Worm (Caenorhabditis elegans) whole organism, L4 larva: ENCODE results near the gene F14F9.8.

Source experiments
- F37D6.2 ChIP-seq: sonication (generic microtip); optimal IDR thresholded peaks from 2 replicates; lab custom pipeline; 2016; ENCODE audit warnings: mild to moderate bottlenecking, missing genetic modification characterization, missing compliant biosample characterization
- F44E2.7 ChIP-seq: fragments of 200-800 bp; sonication (Bioruptor generic); IDR thresholded peaks from 2 replicates; pipeline ENCODE4 v2.1.2; 2022; ENCODE audit warnings: missing genetic modification characterization, missing compliant biosample characterization
- T20F7.1 ChIP-seq: fragments of 200-800 bp; sonication (Bioruptor generic); optimal IDR thresholded peaks from 2 replicates; lab custom pipeline; 2018; ENCODE audit warnings: mild to moderate bottlenecking, missing genetic modification characterization, missing compliant biosample characterization
- Y48G9A.11 ChIP-seq: fragments of 200-800 bp; sonication (Bioruptor generic); IDR thresholded peaks from 2 replicates; pipeline ENCODE4 v1.3.6; 2022; ENCODE audit warnings: missing genetic modification reagents, missing genetic modification characterization, missing compliant biosample characterization
- ZK337.2 ChIP-seq: fragments of 200-800 bp; sonication (Bioruptor generic); IDR thresholded peaks from 2 replicates; pipeline ENCODE4 v1.3.6; 2022; ENCODE audit warnings: missing genetic modification reagents, missing genetic modification characterization, missing compliant biosample characterization
- ZK546.5 ChIP-seq, 2 experiments: sonication (generic microtip); optimal IDR thresholded peaks; 2 replicates each; lab custom pipeline; 2017; ENCODE audit warnings: missing biosample characterization in 2 of 2, missing genetic modification characterization in 2 of 2
- aha-1 ChIP-seq: fragments of 150-350 bp; peaks from one replicate; lab custom pipeline; 2014; ENCODE audit warnings: missing biosample characterization, missing genetic modification characterization
- ama-1 ChIP-seq: fragments of 150-350 bp; optimal IDR thresholded peaks from 2 replicates; lab custom pipeline; 2014; ENCODE audit warnings: inconsistent platforms, mixed read lengths
- ceh-20 ChIP-seq: fragments of 200-800 bp; sonication (Bioruptor generic); IDR thresholded peaks from 2 replicates; pipeline ENCODE4 v1.3.6; 2022; ENCODE audit warnings: missing genetic modification reagents, missing genetic modification characterization, missing compliant biosample characterization
- ceh-44 ChIP-seq: fragments of 200-800 bp; sonication (Bioruptor generic); IDR thresholded peaks from 2 replicates; pipeline ENCODE4 v1.3.6; 2022; ENCODE audit warnings: missing genetic modification reagents, missing genetic modification characterization, missing compliant biosample characterization
- cey-2 ChIP-seq: sonication (generic microtip); optimal IDR thresholded peaks from 3 replicates; lab custom pipeline; 2017; ENCODE audit warnings: missing genetic modification characterization, mild to moderate bottlenecking, missing compliant biosample characterization, antibody characterized with exemption, borderline replicate concordance; ENCODE audit not compliant: insufficient read depth
- daf-16 ChIP-seq, 3 experiments: sonication (generic microtip); optimal IDR thresholded peaks; 2 replicates each; lab custom pipeline; 2016 to 2017; ENCODE audit warnings: missing genetic modification characterization in 3 of 3, missing genetic modification reagents in 3 of 3, mild to moderate bottlenecking in 2 of 3, missing compliant biosample characterization in 2 of 3, missing biosample characterization in 1 of 3, moderate library complexity in 1 of 3
- daf-8 ChIP-seq: fragments of 200-800 bp; sonication (Bioruptor generic); IDR thresholded peaks from 2 replicates; pipeline ENCODE4 v1.3.6; 2022; ENCODE audit warnings: missing genetic modification characterization, missing compliant biosample characterization
- fos-1 ChIP-seq: fragments of 150-350 bp; optimal IDR thresholded peaks from 2 replicates; lab custom pipeline; 2014; ENCODE audit warnings: missing biosample characterization, missing genetic modification characterization
- lin-38 ChIP-seq: fragments of 200-800 bp; sonication (Bioruptor generic); IDR thresholded peaks from 2 replicates; pipeline ENCODE4 v1.3.6; 2022; ENCODE audit warnings: missing genetic modification reagents, missing genetic modification characterization, missing compliant biosample characterization
- lin-39 ChIP-seq: fragments of 150-350 bp; optimal IDR thresholded peaks from 2 replicates; lab custom pipeline; 2014; ENCODE audit warnings: missing biosample characterization, missing genetic modification reagents, missing genetic modification characterization
- lsy-2 ChIP-seq, 2 experiments: fragments of 150-350 bp in 1 of 2; sonication (generic microtip) in 1 of 2; optimal IDR thresholded peaks; 2 replicates each; lab custom pipeline; 2014 to 2017; ENCODE audit warnings: missing biosample characterization in 2 of 2, missing genetic modification characterization in 2 of 2
- mdl-1 ChIP-seq, 2 experiments: fragments of 150-350 bp in 1 of 2; sonication (generic microtip) in 1 of 2; optimal IDR thresholded peaks; 2 replicates each; lab custom pipeline; 2014 to 2017; ENCODE audit warnings: missing biosample characterization in 2 of 2, missing genetic modification characterization in 2 of 2
- mdt-29 ChIP-seq: fragments of 200-800 bp; sonication (Bioruptor generic); IDR thresholded peaks from 2 replicates; pipeline ENCODE4 v1.3.6; 2022; ENCODE audit warnings: missing genetic modification reagents, missing genetic modification characterization, missing compliant biosample characterization
- mep-1 ChIP-seq: fragments of 150-350 bp; sonication (generic microtip); optimal IDR thresholded peaks from 3 replicates; lab custom pipeline; 2014; ENCODE audit warnings: missing biosample characterization, missing genetic modification characterization
- mxl-2 ChIP-seq: fragments of 200-800 bp; sonication (Bioruptor generic); conservative IDR thresholded peaks from 2 replicates; pipeline ENCODE4 v1.3.6; 2022; ENCODE audit warnings: missing genetic modification reagents, missing genetic modification characterization, missing compliant biosample characterization
- mxl-3 ChIP-seq: fragments of 200-800 bp; sonication (Bioruptor generic); optimal IDR thresholded peaks from 2 replicates; lab custom pipeline; 2018; ENCODE audit warnings: mild to moderate bottlenecking, missing genetic modification characterization, missing compliant biosample characterization
- nhr-237 ChIP-seq: sonication (generic microtip); optimal IDR thresholded peaks from 2 replicates; lab custom pipeline; 2017; ENCODE audit warnings: missing biosample characterization, missing genetic modification characterization
- nhr-28 ChIP-seq: fragments of 150-350 bp; optimal IDR thresholded peaks from 2 replicates; lab custom pipeline; 2014; ENCODE audit warnings: missing biosample characterization, missing genetic modification characterization
- nhr-41 ChIP-seq: fragments of 200-800 bp; sonication (Bioruptor generic); IDR thresholded peaks from 2 replicates; pipeline ENCODE4 v1.3.6; 2022; ENCODE audit warnings: missing genetic modification reagents, missing genetic modification characterization, missing compliant biosample characterization
- nhr-48 ChIP-seq: sonication (generic microtip); optimal IDR thresholded peaks from 2 replicates; lab custom pipeline; 2016; ENCODE audit warnings: mild to moderate bottlenecking, missing genetic modification characterization, missing compliant biosample characterization
- nhr-6 ChIP-seq: fragments of 150-350 bp; optimal IDR thresholded peaks from 2 replicates; lab custom pipeline; 2014; ENCODE audit warnings: missing biosample characterization, missing genetic modification characterization
- nhr-76 ChIP-seq: fragments of 150-350 bp; optimal IDR thresholded peaks from 2 replicates; lab custom pipeline; 2014; ENCODE audit warnings: missing biosample characterization, missing genetic modification characterization
- nhr-77 ChIP-seq: fragments of 150-350 bp; optimal IDR thresholded peaks from 2 replicates; lab custom pipeline; 2014; ENCODE audit warnings: missing biosample characterization, missing genetic modification characterization
- php-3 ChIP-seq: fragments of 200-800 bp; sonication (Bioruptor generic); IDR thresholded peaks from 2 replicates; pipeline ENCODE4 v1.3.6; 2022; ENCODE audit warnings: missing genetic modification reagents, missing genetic modification characterization, missing compliant biosample characterization
- rbr-2 ChIP-seq: sonication (generic microtip); optimal IDR thresholded peaks from 2 replicates; lab custom pipeline; 2016; ENCODE audit warnings: missing genotype, missing genetic modification characterization, missing compliant biosample characterization
- skn-1 ChIP-seq: fragments of 150-350 bp; optimal IDR thresholded peaks from 2 replicates; lab custom pipeline; 2014; ENCODE audit warnings: missing biosample characterization, missing genetic modification characterization
- snpc-4 ChIP-seq: fragments of 150-350 bp; optimal IDR thresholded peaks from 2 replicates; lab custom pipeline; 2014; ENCODE audit warnings: missing biosample characterization, missing genetic modification characterization
- spr-3 ChIP-seq: fragments of 200-800 bp; sonication (Bioruptor generic); optimal IDR thresholded peaks from 2 replicates; lab custom pipeline; 2018; ENCODE audit warnings: mild to moderate bottlenecking, missing genetic modification characterization, missing compliant biosample characterization
- tra-1 ChIP-seq: fragments of 200-800 bp; sonication (Bioruptor generic); IDR thresholded peaks from 2 replicates; pipeline ENCODE4 v1.3.6; 2022; ENCODE audit warnings: missing genetic modification reagents, missing genetic modification characterization, missing compliant biosample characterization
- unc-39 ChIP-seq: sonication (generic microtip); optimal IDR thresholded peaks from 2 replicates; lab custom pipeline; 2017; ENCODE audit warnings: missing biosample characterization, missing genetic modification characterization
- unc-62 ChIP-seq, 3 experiments: fragments of 150-350 bp in 1 of 3; sonication (generic microtip); optimal IDR thresholded peaks in 2 of 3; peaks in 1 of 3; 1 replicate in 1 of 3; 2 replicates in 2 of 3; lab custom pipeline; 2014 to 2017; ENCODE audit warnings: missing biosample characterization in 3 of 3, missing genetic modification characterization in 3 of 3, missing genetic modification reagents in 3 of 3, missing genotype in 1 of 3
- zfp-2 ChIP-seq: sonication (generic microtip); optimal IDR thresholded peaks from 2 replicates; lab custom pipeline; 2016; ENCODE audit warnings: mild to moderate bottlenecking, missing genetic modification characterization, missing compliant biosample characterization
- zip-11 ChIP-seq: fragments of 200-800 bp; sonication (Bioruptor generic); IDR thresholded peaks from 2 replicates; pipeline ENCODE4 v1.3.6; 2022; ENCODE audit warnings: missing genetic modification characterization, missing compliant biosample characterization

F14F9.8 gene

ce11 chrV:5104934-5105333, 25.2 kb upstream of the F14F9.8 start, which contains the start of gene srab-2:
Gene srab-2, minus strand, starts transcription at chrV:5105034.
- TF ChIP-seq T20F7.1 (GFP tag; lab: Kevin White, UChicago) (no peak), nhr-77 (tag; lab: Kevin White, UChicago) (no peak), rbr-2 (no peak), ceh-20 (no peak), ceh-44 (GFP tag; lab: Robert Waterston, UW) (no peak), unc-39 (tag; lab: Kevin White, UChicago) (no peak), fos-1 (tag; lab: Kevin White, UChicago) (no peak), Y48G9A.11 (GFP tag; lab: Robert Waterston, UW) (no peak), lsy-2 (tag; optimal IDR thresholded peaks at IDR 0.05; lab: Kevin White, UChicago) (no peak), cey-2 (tag; lab: Kevin White, UChicago) (no peak), F37D6.2 (tag; lab: Kevin White, UChicago) (no peak), zfp-2 (tag; lab: Kevin White, UChicago) (no peak), snpc-4 (tag; lab: Kevin White, UChicago) (no peak)

ce11 chrV:5107816-5108215, 22.3 kb upstream of the F14F9.8 start, which contains the start of gene srab-3:
Gene srab-3, minus strand, starts transcription at chrV:5107916.
- TF ChIP-seq nhr-77 (tag; lab: Kevin White, UChicago), result no peak
- TF ChIP-seq spr-3 (GFP tag; lab: Kevin White, UChicago), result no peak
- TF ChIP-seq F44E2.7, result no peak
- TF ChIP-seq zip-11 (GFP tag; lab: Robert Waterston, UW), result no peak
- no peak for TF ChIP-seq mep-1 (tag; lab: Kevin White, UChicago)
- TF ChIP-seq nhr-76 (tag; lab: Kevin White, UChicago), result no peak
- no peak for TF ChIP-seq rbr-2
- TF ChIP-seq mxl-2 (GFP tag; lab: Robert Waterston, UW), result no peak
- no peak for TF ChIP-seq ama-1
- TF ChIP-seq mdt-29 (GFP tag; lab: Robert Waterston, UW), result no peak
- no peak for TF ChIP-seq aha-1 (tag; lab: Kevin White, UChicago)
- no peak for TF ChIP-seq nhr-6
- TF ChIP-seq skn-1 (tag; lab: Kevin White, UChicago), result no peak
- no peak for TF ChIP-seq daf-8 (GFP tag; lab: Robert Waterston, UW)
- TF ChIP-seq nhr-237, result no peak
- TF ChIP-seq ZK337.2 (GFP tag; lab: Robert Waterston, UW), result no peak

- TF ChIP-seq ceh-44 (GFP tag; lab: Robert Waterston, UW), result no peak
- TF ChIP-seq nhr-48, result peak; percentile 46
- no peak for TF ChIP-seq nhr-41 (GFP tag; lab: Robert Waterston, UW)
- TF ChIP-seq nhr-28 (tag; lab: Kevin White, UChicago), result peak; percentile 99
- TF ChIP-seq php-3 (GFP tag; lab: Robert Waterston, UW), result no peak
- TF ChIP-seq unc-62 (GFP tag; optimal IDR thresholded peaks at IDR 0.05 in 1 of 2; lab: Kevin White, UChicago), result peak in 1 of 2 experiments; percentile 61
- TF ChIP-seq unc-62 (tag; optimal IDR thresholded peaks at IDR 0.05; lab: Kevin White, UChicago), result no peak
- TF ChIP-seq mxl-3 (GFP tag; lab: Kevin White, UChicago), result no peak
- peak; percentile 26 for TF ChIP-seq aha-1 (tag; lab: Kevin White, UChicago)
- TF ChIP-seq mdl-1 (tag; optimal IDR thresholded peaks at IDR 0.05; lab: Kevin White, UChicago), result peak in 1 of 2 experiments; percentile 11
Measured at ce11 chrV:5110684-5111083, 19.4 kb upstream of the F14F9.8 start, which contains the start of gene ugt-63. Gene ugt-63, minus strand, starts transcription at chrV:5110772.

- TF ChIP-seq unc-39 (tag; lab: Kevin White, UChicago) (no peak), F37D6.2 (tag; lab: Kevin White, UChicago) (no peak), daf-16 (GFP tag; optimal IDR thresholded peaks at IDR 0.05; lab: Kevin White, UChicago) (no peak), daf-16 (tag; optimal IDR thresholded peaks at IDR 0.05; lab: Kevin White, UChicago) (no peak), nhr-237 (no peak), php-3 (GFP tag; lab: Robert Waterston, UW) (no peak), tra-1 (GFP tag; lab: Robert Waterston, UW) (no peak), lin-38 (GFP tag; lab: Robert Waterston, UW) (no peak), ZK546.5 (tag; optimal IDR thresholded peaks at IDR 0.05; lab: Kevin White, UChicago) (no peak), rbr-2 (no peak), lin-39 (no peak)
Measured at ce11 chrV:5113654-5114053, 16.5 kb upstream of the F14F9.8 start, which contains the start of gene C04F5.8. Gene C04F5.8, minus strand, starts transcription at chrV:5113754.
